Worm (Caenorhabditis elegans): Measurements from ENCODE around the gene col-152.

col-152 gene

ce11 chrV:10535325-10535724, 25.4 kb upstream of the col-152 start (continued):
- TF ChIP-seq ceh-91 (GFP tag; IDR thresholded peaks at IDR 0.05) (no peak), mel-28 (tag; optimal IDR thresholded peaks at IDR 0.05; ENCODE audit: borderline replicate concordance) (no peak), egl-44 (GFP tag; IDR thresholded peaks at IDR 0.05) (no peak), snpc-3.4 (tag; optimal IDR thresholded peaks at IDR 0.05) (no peak), let-526 (GFP tag; IDR thresholded peaks at IDR 0.05) (no peak), akir-1 (GFP tag; optimal IDR thresholded peaks at IDR 0.05) (no peak), madf-10 (tag; optimal IDR thresholded peaks at IDR 0.05) (no peak), nhr-120 (GFP tag; IDR thresholded peaks at IDR 0.05) (no peak), aptf-2 (GFP tag; conservative IDR thresholded peaks at IDR 0.05) (no peak), mcd-1 (GFP tag; IDR thresholded peaks at IDR 0.05) (peak; percentile 27; the same call in 1 of the 2 replicates), rpc-1 (optimal IDR thresholded peaks at IDR 0.05) (no peak), rpc-1 (tag; optimal IDR thresholded peaks at IDR 0.05) (no peak), nhr-80 (tag; optimal IDR thresholded peaks at IDR 0.05) (peak; percentile 46), hmg-1.2 (GFP tag; IDR thresholded peaks at IDR 0.05) (peak; percentile 49; the same call in 1 of the 2 replicates), B0019.2 (GFP tag; conservative IDR thresholded peaks at IDR 0.05) (no peak), lsy-27 (tag; optimal IDR thresholded peaks at IDR 0.05; ENCODE audit: borderline replicate concordance, insufficient read depth) (no peak), dox-1 (GFP tag; IDR thresholded peaks at IDR 0.05) (no peak), atf-7 (tag; optimal IDR thresholded peaks at IDR 0.05) (peak; percentile 39), lin-54 (GFP tag; optimal IDR thresholded peaks at IDR 0.05) (peak; percentile 0), ztf-18 (tag; optimal IDR thresholded peaks at IDR 0.05) (peak; percentile 34), Y95B8A.8 (GFP tag; IDR thresholded peaks at IDR 0.05) (no peak), ceh-40 (GFP tag; IDR thresholded peaks at IDR 0.05) (no peak), egl-18 (GFP tag; IDR thresholded peaks at IDR 0.05) (no peak), lin-26 (GFP tag; IDR thresholded peaks at IDR 0.05) (no peak), pbrm-1 (GFP tag; IDR thresholded peaks at IDR 0.05) (no peak), ztf-25 (GFP tag; IDR thresholded peaks at IDR 0.05) (no peak), snpc-1.3 (tag; optimal IDR thresholded peaks at IDR 0.05; ENCODE audit: insufficient read depth) (no peak), nhr-27 (tag; optimal IDR thresholded peaks at IDR 0.05) (no peak)

ce11 chrV:10536095-10536691, 24.5 kb upstream of the col-152 start, which contains the start of gene ppm-1.A:
TSS of gene ppm-1.A (minus strand) at chrV:10536388.
- no peak for TF ChIP-seq xnd-1 (tag; optimal IDR thresholded peaks at IDR 0.05)
- no peak for TF ChIP-seq ceh-27 (GFP tag; optimal IDR thresholded peaks at IDR 0.05)
- TF ChIP-seq somi-1 (GFP tag; optimal IDR thresholded peaks at IDR 0.05): no peak
- no peak for TF ChIP-seq madf-8 (GFP tag; conservative IDR thresholded peaks at IDR 0.05)
- 0 out of 2 replicates have a peak, but pooled peaks have one; percentile 35 for TF ChIP-seq nfyb-1 (GFP tag; IDR thresholded peaks at IDR 0.05)
- no peak for TF ChIP-seq nfya-1 (tag; optimal IDR thresholded peaks at IDR 0.05; ENCODE audit: borderline replicate concordance, insufficient read depth)
- no peak for TF ChIP-seq dox-1 (GFP tag; IDR thresholded peaks at IDR 0.05)
- no peak for TF ChIP-seq ztf-26 (tag; optimal IDR thresholded peaks at IDR 0.05)
- no peak for TF ChIP-seq ceh-91 (GFP tag; IDR thresholded peaks at IDR 0.05)
- no peak for TF ChIP-seq attf-6 (GFP tag; IDR thresholded peaks at IDR 0.05)
- no peak for TF ChIP-seq B0261.1 (tag; optimal IDR thresholded peaks at IDR 0.05)
- no peak for TF ChIP-seq ztf-25 (GFP tag; IDR thresholded peaks at IDR 0.05)
- TF ChIP-seq nhr-27 (tag; optimal IDR thresholded peaks at IDR 0.05): no peak
- no peak for TF ChIP-seq nhr-120 (GFP tag; IDR thresholded peaks at IDR 0.05)
- TF ChIP-seq Y53G8AR.9 (GFP tag; conservative IDR thresholded peaks at IDR 0.05): no peak
- no peak for TF ChIP-seq ztf-22 (GFP tag; optimal IDR thresholded peaks at IDR 0.05)
- no peak for TF ChIP-seq sptf-2 (GFP tag; optimal IDR thresholded peaks at IDR 0.05)
- TF ChIP-seq tbp1 (GFP tag; optimal IDR thresholded peaks at IDR 0.05): peak; percentile 25
- no peak for TF ChIP-seq D2030.7 (GFP tag; IDR thresholded peaks at IDR 0.05)
- TF ChIP-seq attf-5 (GFP tag; optimal IDR thresholded peaks at IDR 0.05): peak; percentile 20
- TF ChIP-seq nhr-80 (tag; optimal IDR thresholded peaks at IDR 0.05): peak; percentile 21
